Worm (Caenorhabditis elegans): ENCODE measurements around the gene lbp-7.

DNA sequence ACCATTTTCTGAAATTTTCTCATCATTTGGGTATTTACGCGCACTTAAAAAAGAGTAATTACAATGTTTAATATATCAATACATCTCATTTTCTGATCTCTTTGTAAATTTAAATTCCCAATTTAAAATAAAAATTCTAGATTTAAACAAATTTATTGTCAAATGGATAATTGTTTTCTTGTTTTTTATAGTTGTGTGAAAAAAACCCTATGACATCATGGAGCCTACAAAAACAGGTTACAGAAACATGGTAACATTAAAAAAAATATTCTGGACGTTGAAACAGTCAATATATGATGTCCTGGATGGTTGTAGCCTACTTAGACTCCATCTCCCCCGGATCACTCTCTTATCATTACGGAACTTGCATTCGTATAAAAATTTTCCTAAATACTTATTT is 10.2 kb downstream of the lbp-7 start, which contains the start of gene spp-12:
- TF ChIP-seq fkh-10 (GFP tag; optimal IDR thresholded peaks at IDR 0.05) (no peak), gmeb-2 (tag; optimal IDR thresholded peaks at IDR 0.05) (no peak), nhr-11 (tag; optimal IDR thresholded peaks at IDR 0.05) (no peak), ahr-1 (tag; optimal IDR thresholded peaks at IDR 0.05) (no peak), pat-9 (tag; optimal IDR thresholded peaks at IDR 0.05) (no peak), unc-55 (GFP tag; optimal IDR thresholded peaks at IDR 0.05) (no peak), ceh-9 (tag; optimal IDR thresholded peaks at IDR 0.05) (no peak), C38D4.7 (GFP tag; optimal IDR thresholded peaks at IDR 0.05) (no peak), ama-1 (optimal IDR thresholded peaks at IDR 0.05) (no peak), zip-5 (tag; optimal IDR thresholded peaks at IDR 0.05) (no peak)
